Fruit fly (Drosophila melanogaster) whole organism, embryonic: Measurements from ENCODE around the gene Hasp.

Source experiments
- B-H1 ChIP-seq: fragments of 200-800 bp; sonication (Bioruptor generic); IDR thresholded peaks from 3 replicates; pipeline ENCODE4 v1.3.6; 2022; ENCODE audit warnings: missing biosample characterization, missing genetic modification characterization
- Bgb ChIP-seq: fragments of 200-800 bp; sonication (Bioruptor generic); IDR thresholded peaks from 2 replicates; pipeline ENCODE4 v1.3.6; 2022; ENCODE audit warnings: missing biosample characterization, missing genetic modification characterization; ENCODE audit not compliant: partially characterized antibody
- CG1024 ChIP-seq: fragments of 200-800 bp; sonication (Bioruptor generic); IDR thresholded peaks from 2 replicates; pipeline ENCODE4 v1.3.6; 2022; ENCODE audit warnings: missing biosample characterization, missing genetic modification characterization
- CG10565 ChIP-seq: fragments of 200-800 bp; sonication (Bioruptor generic); optimal IDR thresholded peaks from 3 replicates; lab custom pipeline; 2016; ENCODE audit warnings: missing biosample characterization, mild to moderate bottlenecking, missing genetic modification characterization
- CG11456 ChIP-seq: fragments of 200-800 bp; sonication (Bioruptor generic); IDR thresholded peaks from 3 replicates; pipeline ENCODE4 v1.3.6; 2022; ENCODE audit warnings: missing biosample characterization, missing genetic modification characterization
- CG12236 ChIP-seq: fragments of 200-800 bp; sonication (Bioruptor generic); optimal IDR thresholded peaks from 2 replicates; lab custom pipeline; 2016; ENCODE audit warnings: missing biosample characterization, missing genetic modification characterization
- CG12659 ChIP-seq: fragments of 200-800 bp; sonication (Bioruptor generic); optimal IDR thresholded peaks from 3 replicates; lab custom pipeline; 2017; ENCODE audit warnings: mild to moderate bottlenecking, missing biosample characterization, missing genetic modification reagents, missing genetic modification characterization
- CG13296 ChIP-seq: fragments of 200-800 bp; sonication (Bioruptor generic); optimal IDR thresholded peaks from 3 replicates; lab custom pipeline; 2018; ENCODE audit warnings: missing biosample characterization, mild to moderate bottlenecking, missing genetic modification characterization
- CG13894 ChIP-seq: fragments of 200-800 bp; sonication (Bioruptor generic); optimal IDR thresholded peaks from 3 replicates; lab custom pipeline; 2018; ENCODE audit warnings: missing biosample characterization, mild to moderate bottlenecking, missing genetic modification characterization, moderate library complexity
- CG14667 ChIP-seq: fragments of 200-800 bp; sonication (Bioruptor generic); IDR thresholded peaks from 2 replicates; pipeline ENCODE4 v1.3.6; 2022; ENCODE audit warnings: missing biosample characterization, missing genetic modification characterization
- CG17328 ChIP-seq: fragments of 200-800 bp; sonication (Bioruptor generic); IDR thresholded peaks from 2 replicates; pipeline ENCODE4 v1.3.6; 2022; ENCODE audit warnings: missing biosample characterization, missing genetic modification characterization
- CG2875 ChIP-seq: fragments of 200-800 bp; sonication (Bioruptor generic); optimal IDR thresholded peaks from 2 replicates; lab custom pipeline; 2017; ENCODE audit warnings: missing biosample characterization, mild to moderate bottlenecking, missing genetic modification characterization, missing genetic modification reagents
- CG34224 ChIP-seq: fragments of 200-800 bp; sonication (Bioruptor generic); IDR thresholded peaks from 3 replicates; pipeline ENCODE4 v1.3.6; 2022; ENCODE audit warnings: missing biosample characterization, missing genetic modification characterization; ENCODE audit not compliant: partially characterized antibody
- CG34376 ChIP-seq: fragments of 200-800 bp; sonication (Bioruptor generic); optimal IDR thresholded peaks from 2 replicates; lab custom pipeline; 2018; ENCODE audit warnings: missing biosample characterization, mild to moderate bottlenecking, missing genetic modification characterization
- CG4404 ChIP-seq: fragments of 200-800 bp; sonication (Bioruptor generic); IDR thresholded peaks from 2 replicates; pipeline ENCODE4 v1.3.6; 2022; ENCODE audit warnings: missing biosample characterization, missing genetic modification characterization
- CG4707 ChIP-seq: fragments of 200-800 bp; sonication (Bioruptor generic); optimal IDR thresholded peaks from 2 replicates; lab custom pipeline; 2018; ENCODE audit warnings: missing biosample characterization, mild to moderate bottlenecking, missing genetic modification characterization, moderate library complexity
- CG6683 ChIP-seq: fragments of 200-800 bp; sonication (Bioruptor generic); optimal IDR thresholded peaks from 2 replicates; lab custom pipeline; 2017; ENCODE audit warnings: missing biosample characterization, mild to moderate bottlenecking, missing genetic modification characterization, missing genetic modification reagents
- CG6813 ChIP-seq: fragments of 200-800 bp; sonication (Bioruptor generic); optimal IDR thresholded peaks from 2 replicates; lab custom pipeline; 2017; ENCODE audit warnings: missing biosample characterization, missing genetic modification characterization, mild to moderate bottlenecking, moderate library complexity, missing genetic modification reagents
- CG8388 ChIP-seq: fragments of 200-800 bp; sonication (Bioruptor generic); optimal IDR thresholded peaks from 2 replicates; lab custom pipeline; 2019; ENCODE audit warnings: missing biosample characterization, mild to moderate bottlenecking, missing genetic modification characterization, moderate library complexity
- CG8924 ChIP-seq: fragments of 200-800 bp; optimal IDR thresholded peaks from 3 replicates; lab custom pipeline; 2019; ENCODE audit warnings: missing biosample characterization, mild to moderate bottlenecking, missing genetic modification characterization, moderate library complexity
- CG9817 ChIP-seq: fragments of 200-800 bp; sonication (Bioruptor generic); optimal IDR thresholded peaks from 2 replicates; lab custom pipeline; 2018; ENCODE audit warnings: missing biosample characterization, mild to moderate bottlenecking, missing genetic modification characterization, moderate library complexity
- CkIIα-i1 ChIP-seq: fragments of 200-800 bp; sonication (Bioruptor generic); IDR thresholded peaks from 2 replicates; pipeline ENCODE4 v1.3.6; 2022; ENCODE audit warnings: missing biosample characterization, missing genetic modification characterization
- Dad ChIP-seq: fragments of 200-800 bp; sonication (Bioruptor generic); optimal IDR thresholded peaks from 3 replicates; lab custom pipeline; 2016; ENCODE audit warnings: missing biosample characterization, missing genetic modification characterization
- Dfd ChIP-seq, 2 experiments: fragments of >200 bp; optimal IDR thresholded peaks; 2 replicates each; lab custom pipeline; 2017; ENCODE audit warnings: missing biosample characterization in 2 of 2, missing genetic modification characterization in 2 of 2
- Dip2 ChIP-seq: fragments of 200-800 bp; sonication (Bioruptor generic); IDR thresholded peaks from 2 replicates; pipeline ENCODE4 v1.3.6; 2022; ENCODE audit warnings: missing biosample characterization, missing genetic modification characterization
- ERR ChIP-seq: fragments of 200-800 bp; sonication (Bioruptor generic); optimal IDR thresholded peaks from 2 replicates; lab custom pipeline; 2016; ENCODE audit warnings: missing biosample characterization, missing genetic modification characterization
- H15 ChIP-seq: fragments of 200-800 bp; sonication (Bioruptor generic); IDR thresholded peaks from 3 replicates; pipeline ENCODE4 v1.3.6; 2022; ENCODE audit warnings: missing biosample characterization, missing genetic modification characterization
- Hr3 ChIP-seq: fragments of 200-800 bp; sonication (Bioruptor generic); optimal IDR thresholded peaks from 3 replicates; lab custom pipeline; 2016; ENCODE audit warnings: missing biosample characterization, missing genetic modification characterization
- Hsf ChIP-seq: fragments of 200-800 bp; sonication (Bioruptor generic); optimal IDR thresholded peaks from 3 replicates; lab custom pipeline; 2016; ENCODE audit warnings: missing biosample characterization, missing genetic modification characterization
- Kr ChIP-seq: fragments of 200-800 bp; sonication (Bioruptor generic); optimal IDR thresholded peaks from 2 replicates; lab custom pipeline; 2017; ENCODE audit warnings: missing biosample characterization, mild to moderate bottlenecking, missing genetic modification characterization
- MESR4 ChIP-seq: fragments of 200-800 bp; sonication (Bioruptor generic); optimal IDR thresholded peaks from 2 replicates; lab custom pipeline; 2018; ENCODE audit warnings: missing biosample characterization, mild to moderate bottlenecking, missing genetic modification characterization, moderate library complexity
- Meics ChIP-seq: fragments of 200-800 bp; sonication (Bioruptor generic); optimal IDR thresholded peaks from 2 replicates; lab custom pipeline; 2017; ENCODE audit warnings: missing biosample characterization, mild to moderate bottlenecking, missing genetic modification characterization
- Rx ChIP-seq: fragments of 200-800 bp; sonication (Bioruptor generic); IDR thresholded peaks from 2 replicates; pipeline ENCODE4 v1.3.6; 2022; ENCODE audit warnings: missing biosample characterization, missing genetic modification characterization
- Sry-β ChIP-seq: fragments of 200-800 bp; sonication (Bioruptor generic); optimal IDR thresholded peaks from 2 replicates; lab custom pipeline; 2018; ENCODE audit warnings: missing biosample characterization, mild to moderate bottlenecking, missing genetic modification characterization, moderate library complexity
- ase ChIP-seq: fragments of 200-800 bp; sonication (Bioruptor generic); IDR thresholded peaks from 3 replicates; pipeline ENCODE4 v1.3.6; 2022; ENCODE audit warnings: missing biosample characterization, missing genetic modification characterization
- chm ChIP-seq: fragments of 200-800 bp; sonication (Bioruptor generic); IDR thresholded peaks from 2 replicates; pipeline ENCODE4 v1.3.6; 2022; ENCODE audit warnings: missing biosample characterization, missing genetic modification characterization
- danr ChIP-seq: fragments of 200-800 bp; sonication (Bioruptor generic); IDR thresholded peaks from 2 replicates; pipeline ENCODE4 v1.3.6; 2022; ENCODE audit warnings: missing biosample characterization, missing genetic modification characterization
- ewg ChIP-seq: fragments of 200-800 bp; sonication (Bioruptor generic); optimal IDR thresholded peaks from 3 replicates; lab custom pipeline; 2017; ENCODE audit warnings: mild to moderate bottlenecking, missing biosample characterization, missing genetic modification reagents, missing genetic modification characterization
- ftz-f1 ChIP-seq: fragments of 200-800 bp; sonication (Bioruptor generic); optimal IDR thresholded peaks from 2 replicates; lab custom pipeline; 2016; ENCODE audit warnings: missing biosample characterization, missing genetic modification characterization
- gcm2 ChIP-seq: fragments of 200-800 bp; sonication (Bioruptor generic); optimal IDR thresholded peaks from 2 replicates; lab custom pipeline; 2016; ENCODE audit warnings: missing biosample characterization, missing genetic modification characterization
- gsb-n ChIP-seq: fragments of 200-800 bp; sonication (Bioruptor generic); optimal IDR thresholded peaks from 3 replicates; lab custom pipeline; 2018; ENCODE audit warnings: missing biosample characterization, mild to moderate bottlenecking, missing genetic modification characterization
- ind ChIP-seq: fragments of 200-800 bp; sonication (Bioruptor generic); optimal IDR thresholded peaks from 3 replicates; lab custom pipeline; 2016; ENCODE audit warnings: missing biosample characterization, missing genetic modification characterization
- kay ChIP-seq: fragments of 200-800 bp; sonication (Bioruptor generic); optimal IDR thresholded peaks from 2 replicates; lab custom pipeline; 2016; ENCODE audit warnings: missing biosample characterization, missing genetic modification characterization
- mam ChIP-seq: fragments of 200-800 bp; sonication (Bioruptor generic); optimal IDR thresholded peaks from 3 replicates; lab custom pipeline; 2016; ENCODE audit warnings: missing biosample characterization, missing genetic modification characterization
- onecut ChIP-seq: fragments of 200-800 bp; sonication (Bioruptor generic); IDR thresholded peaks from 2 replicates; pipeline ENCODE4 v1.3.6; 2022; ENCODE audit warnings: missing biosample characterization, missing genetic modification characterization
- p53 ChIP-seq: fragments of 200-800 bp; sonication (Bioruptor generic); optimal IDR thresholded peaks from 2 replicates; lab custom pipeline; 2016; ENCODE audit warnings: missing biosample characterization, missing genetic modification characterization
- peb ChIP-seq: fragments of 200-800 bp; sonication (Bioruptor generic); IDR thresholded peaks from 2 replicates; pipeline ENCODE4 v1.3.6; 2022; ENCODE audit warnings: missing biosample characterization, missing genetic modification characterization
- pho ChIP-seq: fragments of 200-800 bp; sonication (Bioruptor generic); optimal IDR thresholded peaks from 2 replicates; lab custom pipeline; 2016; ENCODE audit warnings: missing biosample characterization, missing genetic modification characterization
- rib ChIP-seq: fragments of 200-800 bp; sonication (Bioruptor generic); IDR thresholded peaks from 2 replicates; pipeline ENCODE4 v1.3.6; 2022; ENCODE audit warnings: missing biosample characterization, missing genetic modification characterization
- tin ChIP-seq: fragments of 200-800 bp; sonication (Bioruptor generic); optimal IDR thresholded peaks from 3 replicates; lab custom pipeline; 2016; ENCODE audit warnings: missing biosample characterization, missing genetic modification characterization
- vfl ChIP-seq: fragments of 200-800 bp; sonication (Bioruptor generic); optimal IDR thresholded peaks from 2 replicates; lab custom pipeline; 2016; ENCODE audit warnings: missing biosample characterization, missing genetic modification characterization
- zf30C ChIP-seq: fragments of 200-800 bp; sonication (Bioruptor generic); optimal IDR thresholded peaks from 3 replicates; lab custom pipeline; 2018; ENCODE audit warnings: missing biosample characterization, mild to moderate bottlenecking, missing genetic modification characterization

The Hasp gene

dm6 chr2L:19489997-19490461 is 27.0 kb downstream of the Hasp start, which contains the start of the genes CG10194 and CG18094 (continued):
- no peak for TF ChIP-seq CG6813
- no peak for TF ChIP-seq ase
- no peak for TF ChIP-seq CkIIα-i1
- TF ChIP-seq mam = peak; percentile 19
- no peak for TF ChIP-seq Meics
- TF ChIP-seq B-H1 (GFP tag; lab: Robert Waterston, UW) = no peak; the same call in 2 of the 3 replicates
- TF ChIP-seq CG2875 = no peak
- peak; percentile 18 for TF ChIP-seq CG8924
- no peak for TF ChIP-seq CG4707 (GFP tag; lab: Kevin White, UChicago)
- TF ChIP-seq H15 (GFP tag; lab: Robert Waterston, UW) = no peak
- TF ChIP-seq CG13894 (tag; lab: Kevin White, UChicago) = no peak
- TF ChIP-seq Dip2 (GFP tag; lab: Robert Waterston, UW) = no peak
- TF ChIP-seq Sry-β = no peak
- no peak for TF ChIP-seq ftz-f1 (GFP tag; lab: Kevin White, UChicago)
- no peak for TF ChIP-seq CG17328 (GFP tag; lab: Robert Waterston, UW)
- no peak for TF ChIP-seq vfl (GFP tag; lab: Kevin White, UChicago)
- no peak for TF ChIP-seq CG6683 (GFP tag; lab: Kevin White, UChicago)
- no peak for TF ChIP-seq CG11456
- TF ChIP-seq CG12659 (GFP tag; lab: Kevin White, UChicago) = peak; percentile 35
- TF ChIP-seq Kr = no peak
- peak; percentile 14 for TF ChIP-seq tin
- no peak for TF ChIP-seq Dad (GFP tag; lab: Kevin White, UChicago)
- TF ChIP-seq CG14667 (GFP tag; lab: Robert Waterston, UW) = no peak
- TF ChIP-seq Hr3 (GFP tag; lab: Kevin White, UChicago) = peak; percentile 57
- no peak for TF ChIP-seq gcm2 (GFP tag; lab: Kevin White, UChicago)
- peak; percentile 34 for TF ChIP-seq CG8388 (GFP tag; lab: Kevin White, UChicago)
- TF ChIP-seq onecut (GFP tag; lab: Robert Waterston, UW) = no peak; the same call in 1 of the 2 replicates
- no peak for TF ChIP-seq danr
- TF ChIP-seq rib (GFP tag; lab: Robert Waterston, UW) = no peak
- no peak for TF ChIP-seq ewg (GFP tag; lab: Kevin White, UChicago)
- peak; percentile 35 for TF ChIP-seq MESR4 (GFP tag; lab: Kevin White, UChicago)
- no peak for TF ChIP-seq Dfd (GFP tag; optimal IDR thresholded peaks at IDR 0.05; lab: Kevin White, UChicago)
- no peak for TF ChIP-seq peb
- no peak for TF ChIP-seq pho
- no peak for TF ChIP-seq CG9817 (tag; lab: Kevin White, UChicago)
- peak; percentile 38 for TF ChIP-seq Hsf
- peak; percentile 55 for TF ChIP-seq ind (GFP tag; lab: Kevin White, UChicago)
- peak; percentile 34 for TF ChIP-seq CG34376 (GFP tag; lab: Kevin White, UChicago)
- no peak for TF ChIP-seq CG1024 (GFP tag; lab: Robert Waterston, UW)
- no peak for TF ChIP-seq CG10565 (GFP tag; lab: Kevin White, UChicago)
- TF ChIP-seq Bgb = peak; percentile 66; the same call in 1 of the 2 replicates
- no peak for TF ChIP-seq chm (GFP tag; lab: Robert Waterston, UW)
- no peak for TF ChIP-seq ERR (GFP tag; lab: Kevin White, UChicago)
- no peak for TF ChIP-seq Rx
- no peak for TF ChIP-seq p53
- no peak for TF ChIP-seq CG4404 (GFP tag; lab: Robert Waterston, UW)
- no peak for TF ChIP-seq gsb-n
- no peak for TF ChIP-seq CG12236 (GFP tag; lab: Kevin White, UChicago)
- peak; percentile 78 for TF ChIP-seq CG34224 (GFP tag; lab: Robert Waterston, UW)
- peak; percentile 22 for TF ChIP-seq CG13296 (GFP tag; lab: Kevin White, UChicago)
- peak; percentile 2 for TF ChIP-seq kay (GFP tag; lab: Kevin White, UChicago)
- TF ChIP-seq zf30C (GFP tag; lab: Kevin White, UChicago) = no peak
